Fruit fly (Drosophila melanogaster) whole organism, embryonic: ENCODE results near the gene TTLL4A.
A peak's percentile ranks its signal among the peaks of the same experiment; 100 is the strongest.

ENCODE experiments used
- Atf6 ChIP-seq: fragments of 200-800 bp; sonication (Bioruptor generic); IDR thresholded peaks from 2 replicates; pipeline ENCODE4 v1.3.6; 2022; ENCODE audit warnings: missing biosample characterization, missing genetic modification characterization
- Awh ChIP-seq: fragments of 200-800 bp; sonication (Bioruptor generic); IDR thresholded peaks from 2 replicates; pipeline ENCODE4, ENCODE4 v1.3.6; 2022; ENCODE audit warnings: missing biosample characterization, missing genetic modification characterization
- Bdp1 ChIP-seq: fragments of 200-800 bp; sonication (Bioruptor generic); optimal IDR thresholded peaks from 3 replicates; lab custom pipeline; 2016; ENCODE audit warnings: missing biosample characterization, missing genetic modification characterization
- BtbVII ChIP-seq: fragments of 200-800 bp; sonication (Bioruptor generic); optimal IDR thresholded peaks from 3 replicates; lab custom pipeline; 2017; ENCODE audit warnings: missing biosample characterization, mild to moderate bottlenecking, missing genetic modification characterization
- CG10274 ChIP-seq: fragments of 200-800 bp; sonication (Bioruptor generic); optimal IDR thresholded peaks from 3 replicates; lab custom pipeline; 2017; ENCODE audit warnings: missing biosample characterization, mild to moderate bottlenecking, missing genetic modification characterization
- CG11504 ChIP-seq: fragments of 200-800 bp; sonication (Bioruptor generic); optimal IDR thresholded peaks from 3 replicates; lab custom pipeline; 2019; ENCODE audit warnings: missing biosample characterization, mild to moderate bottlenecking, missing genetic modification characterization, moderate library complexity
- CG12391 ChIP-seq: fragments of 200-800 bp; sonication (Bioruptor generic); optimal IDR thresholded peaks from 3 replicates; lab custom pipeline; 2018; ENCODE audit warnings: missing biosample characterization, mild to moderate bottlenecking, missing genetic modification characterization, moderate library complexity
- CG14014 ChIP-seq: fragments of 200-800 bp; sonication (Bioruptor generic); IDR thresholded peaks from 2 replicates; pipeline ENCODE4 v1.3.6; 2022; ENCODE audit warnings: missing biosample characterization, missing genetic modification characterization
- CG14667 ChIP-seq: fragments of 200-800 bp; sonication (Bioruptor generic); IDR thresholded peaks from 2 replicates; pipeline ENCODE4 v1.3.6; 2022; ENCODE audit warnings: missing biosample characterization, missing genetic modification characterization
- CG14710 ChIP-seq: fragments of 200-800 bp; sonication (Bioruptor generic); optimal IDR thresholded peaks from 3 replicates; lab custom pipeline; 2019; ENCODE audit warnings: missing biosample characterization, mild to moderate bottlenecking, missing genetic modification characterization, moderate library complexity
- CG15696 ChIP-seq: fragments of 200-800 bp; sonication (Bioruptor generic); optimal IDR thresholded peaks from 2 replicates; lab custom pipeline; 2019; ENCODE audit warnings: missing biosample characterization, mild to moderate bottlenecking, missing genetic modification characterization, moderate library complexity
- CG1602 ChIP-seq: fragments of 200-800 bp; sonication (Bioruptor generic); optimal IDR thresholded peaks from 3 replicates; lab custom pipeline; 2016; ENCODE audit warnings: missing biosample characterization, missing genetic modification characterization
- CG17829 ChIP-seq: fragments of 200-800 bp; optimal IDR thresholded peaks from 2 replicates; lab custom pipeline; 2019; ENCODE audit warnings: missing biosample characterization, mild to moderate bottlenecking, missing genetic modification characterization, moderate library complexity
- CG2199 ChIP-seq: fragments of 200-800 bp; sonication (Bioruptor generic); IDR thresholded peaks from 3 replicates; pipeline ENCODE4 v1.3.6; 2022; ENCODE audit warnings: missing biosample characterization, missing genetic modification characterization
- CG2712 ChIP-seq: fragments of 200-800 bp; optimal IDR thresholded peaks from 3 replicates; lab custom pipeline; 2019; ENCODE audit warnings: missing biosample characterization, mild to moderate bottlenecking, missing genetic modification characterization, moderate library complexity
- CG31224 ChIP-seq: fragments of 200-800 bp; sonication (Bioruptor generic); IDR thresholded peaks from 2 replicates; pipeline ENCODE4 v1.3.6; 2022; ENCODE audit warnings: missing biosample characterization, missing genetic modification characterization
- CG32532 ChIP-seq: fragments of 200-800 bp; sonication (Bioruptor generic); IDR thresholded peaks from 2 replicates; pipeline ENCODE4 v1.3.6; 2022; ENCODE audit warnings: missing biosample characterization, missing genetic modification characterization
- CG32767 ChIP-seq: fragments of 200-800 bp; sonication (Bioruptor generic); IDR thresholded peaks from 2 replicates; pipeline ENCODE4 v1.3.6; 2022; ENCODE audit warnings: missing biosample characterization, missing genetic modification characterization
- CG3726 ChIP-seq: fragments of 200-800 bp; sonication (Bioruptor generic); IDR thresholded peaks from 3 replicates; pipeline ENCODE4, ENCODE4 v1.3.6; 2022; ENCODE audit warnings: missing biosample characterization, missing genetic modification characterization
- CG3847 ChIP-seq: fragments of 200-800 bp; sonication (Bioruptor generic); IDR thresholded peaks from 2 replicates; pipeline ENCODE4 v1.3.6; 2022; ENCODE audit warnings: missing biosample characterization, missing genetic modification characterization
- CG43689 ChIP-seq: fragments of 200-800 bp; sonication (Bioruptor generic); IDR thresholded peaks from 2 replicates; pipeline ENCODE4 v1.3.6; 2022; ENCODE audit warnings: missing biosample characterization, missing genetic modification characterization
- CG7963 ChIP-seq: fragments of 200-800 bp; sonication (Bioruptor generic); IDR thresholded peaks from 3 replicates; pipeline ENCODE4 v1.3.6; 2022; ENCODE audit warnings: missing biosample characterization, missing genetic modification characterization; ENCODE audit not compliant: partially characterized antibody
- CG8290 ChIP-seq, 3 experiments: fragments of 200-800 bp; sonication (Bioruptor generic); optimal IDR thresholded peaks; 2 replicates each; lab custom pipeline; 2016 to 2019; ENCODE audit warnings: missing biosample characterization in 3 of 3, missing genetic modification characterization in 3 of 3, mild to moderate bottlenecking in 2 of 3, moderate library complexity in 1 of 3
- CG9609 ChIP-seq: fragments of 200-800 bp; sonication (Bioruptor generic); optimal IDR thresholded peaks from 3 replicates; lab custom pipeline; 2016; ENCODE audit warnings: missing biosample characterization, missing genetic modification characterization
- D19A ChIP-seq: fragments of 200-800 bp; optimal IDR thresholded peaks from 3 replicates; lab custom pipeline; 2019; ENCODE audit warnings: missing biosample characterization, mild to moderate bottlenecking, missing genetic modification characterization, moderate library complexity
- D19B ChIP-seq: fragments of 200-800 bp; sonication (Bioruptor generic); optimal IDR thresholded peaks from 2 replicates; lab custom pipeline; 2017; ENCODE audit warnings: missing biosample characterization, mild to moderate bottlenecking, missing genetic modification characterization
- E2f1 ChIP-seq: fragments of 200-800 bp; sonication (Bioruptor generic); IDR thresholded peaks from 2 replicates; pipeline ENCODE4 v1.3.6; 2022; ENCODE audit warnings: missing biosample characterization, missing genetic modification characterization
- Fer2 ChIP-seq: fragments of 200-800 bp; sonication (Bioruptor generic); optimal IDR thresholded peaks from 2 replicates; lab custom pipeline; 2018; ENCODE audit warnings: missing biosample characterization, mild to moderate bottlenecking, missing genetic modification characterization, moderate library complexity
- HLH4C ChIP-seq: fragments of 200-800 bp; sonication (Bioruptor generic); IDR thresholded peaks from 3 replicates; pipeline ENCODE4 v1.3.6; 2022; ENCODE audit warnings: missing biosample characterization, missing genetic modification characterization; ENCODE audit not compliant: partially characterized antibody
- Hr51 ChIP-seq, 2 experiments: fragments of 200-800 bp; sonication (Bioruptor generic); optimal IDR thresholded peaks; 2 replicates in 1 of 2; 3 replicates in 1 of 2; lab custom pipeline; 2016 to 2018; ENCODE audit warnings: missing biosample characterization in 2 of 2, missing genetic modification characterization in 2 of 2, mild to moderate bottlenecking in 1 of 2, moderate library complexity in 1 of 2
- Hsf ChIP-seq: fragments of 200-800 bp; sonication (Bioruptor generic); optimal IDR thresholded peaks from 3 replicates; lab custom pipeline; 2016; ENCODE audit warnings: missing biosample characterization, missing genetic modification characterization
- MTF-1 ChIP-seq: fragments of 200-800 bp; sonication (Bioruptor generic); optimal IDR thresholded peaks from 2 replicates; lab custom pipeline; 2018; ENCODE audit warnings: missing biosample characterization, mild to moderate bottlenecking, missing genetic modification characterization, borderline replicate concordance
- Mes4 ChIP-seq: fragments of 200-800 bp; sonication (Bioruptor generic); optimal IDR thresholded peaks from 2 replicates; lab custom pipeline; 2016; ENCODE audit warnings: missing biosample characterization, missing genetic modification characterization
- NFAT ChIP-seq: fragments of 200-800 bp; sonication (Bioruptor generic); IDR thresholded peaks from 2 replicates; pipeline ENCODE4 v1.3.6; 2022; ENCODE audit warnings: missing biosample characterization, missing genetic modification characterization
- PHDP ChIP-seq: fragments of 200-800 bp; sonication (Bioruptor generic); optimal IDR thresholded peaks from 3 replicates; lab custom pipeline; 2018; ENCODE audit warnings: missing biosample characterization, mild to moderate bottlenecking, missing genetic modification characterization, moderate library complexity
- YL-1 ChIP-seq: fragments of 200-800 bp; sonication (Bioruptor generic); optimal IDR thresholded peaks from 3 replicates; lab custom pipeline; 2017; ENCODE audit warnings: missing biosample characterization, mild to moderate bottlenecking, missing genetic modification characterization
- ap ChIP-seq: fragments of 200-800 bp; sonication (Bioruptor generic); IDR thresholded peaks from 2 replicates; pipeline ENCODE4 v1.3.6; 2022; ENCODE audit warnings: missing biosample characterization, missing genetic modification characterization
- ase ChIP-seq: fragments of 200-800 bp; sonication (Bioruptor generic); IDR thresholded peaks from 3 replicates; pipeline ENCODE4 v1.3.6; 2022; ENCODE audit warnings: missing biosample characterization, missing genetic modification characterization
- bowl ChIP-seq: fragments of 200-800 bp; sonication (Bioruptor generic); IDR thresholded peaks from 2 replicates; pipeline ENCODE4 v1.3.6; 2022; ENCODE audit warnings: missing biosample characterization, missing genetic modification characterization
- caup ChIP-seq: fragments of 200-800 bp; sonication (Bioruptor generic); optimal IDR thresholded peaks from 3 replicates; lab custom pipeline; 2017; ENCODE audit warnings: missing biosample characterization, mild to moderate bottlenecking, missing genetic modification characterization, moderate library complexity; ENCODE audit not compliant: severe bottlenecking
- dimm ChIP-seq: fragments of 200-800 bp; sonication (Bioruptor generic); IDR thresholded peaks from 2 replicates; pipeline ENCODE4 v1.3.6; 2022; ENCODE audit warnings: missing biosample characterization, missing genetic modification characterization
- fd64A ChIP-seq: fragments of 200-800 bp; sonication (Bioruptor generic); optimal IDR thresholded peaks from 3 replicates; lab custom pipeline; 2018; ENCODE audit warnings: missing biosample characterization, mild to moderate bottlenecking, missing genetic modification characterization
- fu2 ChIP-seq: fragments of 200-800 bp; sonication (Bioruptor generic); optimal IDR thresholded peaks from 2 replicates; lab custom pipeline; 2016; ENCODE audit warnings: missing biosample characterization, missing genetic modification characterization
- gce ChIP-seq: fragments of 200-800 bp; sonication (Bioruptor generic); IDR thresholded peaks from 3 replicates; pipeline ENCODE4 v1.3.6; 2022; ENCODE audit warnings: missing biosample characterization, missing genetic modification characterization
- hbn ChIP-seq: fragments of 200-800 bp; sonication (Bioruptor generic); IDR thresholded peaks from 2 replicates; pipeline ENCODE4 v1.3.6; 2022; ENCODE audit warnings: missing biosample characterization, missing genetic modification characterization; ENCODE audit not compliant: partially characterized antibody
- ind ChIP-seq: fragments of 200-800 bp; sonication (Bioruptor generic); optimal IDR thresholded peaks from 3 replicates; lab custom pipeline; 2016; ENCODE audit warnings: missing biosample characterization, missing genetic modification characterization
- jigr1 ChIP-seq: fragments of 200-800 bp; sonication (Bioruptor generic); IDR thresholded peaks from 3 replicates; pipeline ENCODE4 v1.3.6; 2022; ENCODE audit warnings: missing biosample characterization, missing genetic modification characterization
- p53 ChIP-seq: fragments of 200-800 bp; sonication (Bioruptor generic); optimal IDR thresholded peaks from 2 replicates; lab custom pipeline; 2016; ENCODE audit warnings: missing biosample characterization, missing genetic modification characterization
- sc ChIP-seq, 3 experiments: fragments of >200 bp in 2 of 3; fragments of 200-800 bp in 1 of 3; sonication (Bioruptor generic) in 1 of 3; optimal IDR thresholded peaks; 2 replicates in 2 of 3; 3 replicates in 1 of 3; lab custom pipeline; 2017; ENCODE audit warnings: mild to moderate bottlenecking in 1 of 3, missing biosample characterization in 1 of 3, missing genetic modification characterization in 1 of 3, missing genetic modification reagents in 1 of 3
- yki ChIP-seq: fragments of >200 bp; optimal IDR thresholded peaks from 3 replicates; lab custom pipeline; 2018

Gene TTLL4A

dm6 chr2L:10986138-10986537 is 3.1 kb upstream of the TTLL4A start:
- TF ChIP-seq CG17829: peak; percentile 67
- TF ChIP-seq CG15696 (tag; lab: Kevin White, UChicago): peak; percentile 40
- peak; percentile 25; the same call in 1 of the 2 replicates for TF ChIP-seq CG31224 (GFP tag; lab: Robert Waterston, UW)
- TF ChIP-seq Mes4 (GFP tag; lab: Kevin White, UChicago): no peak
- no peak for TF ChIP-seq fd64A (GFP tag; lab: Kevin White, UChicago)
- no peak for TF ChIP-seq CG11504 (tag; lab: Kevin White, UChicago)
- TF ChIP-seq CG7963 (GFP tag; lab: Robert Waterston, UW): no peak
- TF ChIP-seq CG1602 (GFP tag; lab: Kevin White, UChicago): peak; percentile 4
- no peak for TF ChIP-seq PHDP (tag; lab: Kevin White, UChicago)
- TF ChIP-seq ap (GFP tag; lab: Robert Waterston, UW): peak; percentile 72
- TF ChIP-seq gce (GFP tag; lab: Robert Waterston, UW): no peak; the same call in 2 of the 3 replicates
- peak; percentile 76 for TF ChIP-seq CG8290 (GFP tag; optimal IDR thresholded peaks at IDR 0.05; lab: Kevin White, UChicago)
- no peak for TF ChIP-seq CG8290 (tag; optimal IDR thresholded peaks at IDR 0.05; lab: Kevin White, UChicago)
- no peak for TF ChIP-seq Fer2
- no peak for TF ChIP-seq BtbVII
- no peak for TF ChIP-seq CG43689
- no peak for TF ChIP-seq CG9609 (GFP tag; lab: Kevin White, UChicago)
- no peak for TF ChIP-seq yki (lab: Kevin White, UChicago)
- no peak for TF ChIP-seq HLH4C (GFP tag; lab: Robert Waterston, UW)
- peak; percentile 38; the same call in 1 of the 2 replicates for TF ChIP-seq CG14667
- peak; percentile 61; the same call in 2 of the 3 replicates for TF ChIP-seq ase (GFP tag; lab: Robert Waterston, UW)
- peak; percentile 48; the same call in 1 of the 2 replicates for TF ChIP-seq Awh (GFP tag; lab: Robert Waterston, UW)
- TF ChIP-seq CG2199: peak; percentile 82; the same call in 2 of the 3 replicates
- peak; percentile 26; the same call in 1 of the 2 replicates for TF ChIP-seq Atf6
- TF ChIP-seq hbn (GFP tag; lab: Robert Waterston, UW): no peak
- peak; percentile 66 for TF ChIP-seq NFAT (GFP tag; lab: Robert Waterston, UW)
- no peak for TF ChIP-seq D19A
- TF ChIP-seq CG10274 (GFP tag; lab: Kevin White, UChicago): no peak
- TF ChIP-seq CG3847 (GFP tag; lab: Robert Waterston, UW): no peak; the same call in 1 of the 2 replicates
- TF ChIP-seq CG14014: peak; percentile 69
- no peak for TF ChIP-seq sc (optimal IDR thresholded peaks at IDR 0.05; lab: Kevin White, UChicago)
- TF ChIP-seq sc (GFP tag; optimal IDR thresholded peaks at IDR 0.05; lab: Kevin White, UChicago): no peak
- TF ChIP-seq dimm: peak; percentile 17; the same call in 1 of the 2 replicates
- TF ChIP-seq caup (GFP tag; lab: Kevin White, UChicago): peak; percentile 36
- TF ChIP-seq CG14710 (tag; lab: Kevin White, UChicago): peak; percentile 47
- no peak for TF ChIP-seq fu2
- TF ChIP-seq CG32532: peak; percentile 72
- TF ChIP-seq CG2712 (tag; lab: Kevin White, UChicago): peak; percentile 74
- no peak for TF ChIP-seq jigr1
- TF ChIP-seq p53 (GFP tag; lab: Kevin White, UChicago): no peak
- peak; percentile 1 for TF ChIP-seq MTF-1 (GFP tag; lab: Kevin White, UChicago)
- no peak for TF ChIP-seq Bdp1 (GFP tag; lab: Kevin White, UChicago)
- TF ChIP-seq ind (GFP tag; lab: Kevin White, UChicago): peak; percentile 43
- TF ChIP-seq bowl (GFP tag; lab: Robert Waterston, UW): 0 out of 2 replicates have a peak, but pooled peaks have one; percentile 9
- TF ChIP-seq CG12391 (tag; lab: Kevin White, UChicago): peak; percentile 7
- TF ChIP-seq E2f1 (GFP tag; lab: Robert Waterston, UW): peak; percentile 39; the same call in 1 of the 2 replicates
- TF ChIP-seq Hsf (GFP tag; lab: Kevin White, UChicago): no peak
- TF ChIP-seq CG32767 (GFP tag; lab: Robert Waterston, UW): no peak
- no peak for TF ChIP-seq YL-1 (GFP tag; lab: Kevin White, UChicago)
- TF ChIP-seq CG3726: 0 out of 3 replicates have a peak, but pooled peaks have one; percentile 37
- no peak for TF ChIP-seq D19B (GFP tag; lab: Kevin White, UChicago)
- no peak for TF ChIP-seq Hr51 (GFP tag; optimal IDR thresholded peaks at IDR 0.05; lab: Kevin White, UChicago)
